Fruit fly (Drosophila melanogaster): ENCODE data around the gene sn.

Gene sn

DNA sequence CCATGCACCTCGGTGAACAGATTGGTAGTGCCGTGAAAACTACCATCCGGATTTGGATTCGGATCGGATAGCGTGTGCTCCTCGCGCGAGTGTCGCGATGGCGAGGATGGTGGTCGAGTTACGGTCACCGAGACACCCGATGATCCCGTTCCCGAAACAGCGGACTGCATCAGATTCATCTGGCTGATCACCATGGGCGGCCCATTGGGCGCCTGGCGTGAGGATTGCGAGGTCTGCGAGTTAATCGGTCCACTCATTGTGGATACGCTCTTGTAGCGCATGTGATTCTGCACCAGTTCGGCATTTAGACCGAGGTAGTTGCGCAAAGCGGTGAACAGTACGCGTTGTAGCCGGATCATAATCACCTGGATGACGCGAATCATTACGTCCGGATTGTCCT, at the start of gene sn:
Gene sn (plus strand): TSS at position 301 of the 400 bp plus-strand sequence.
- TF ChIP-seq achi (GFP tag; optimal IDR thresholded peaks at IDR 0.05) (no peak), svp (GFP tag) (peak; percentile 40)

DNA sequence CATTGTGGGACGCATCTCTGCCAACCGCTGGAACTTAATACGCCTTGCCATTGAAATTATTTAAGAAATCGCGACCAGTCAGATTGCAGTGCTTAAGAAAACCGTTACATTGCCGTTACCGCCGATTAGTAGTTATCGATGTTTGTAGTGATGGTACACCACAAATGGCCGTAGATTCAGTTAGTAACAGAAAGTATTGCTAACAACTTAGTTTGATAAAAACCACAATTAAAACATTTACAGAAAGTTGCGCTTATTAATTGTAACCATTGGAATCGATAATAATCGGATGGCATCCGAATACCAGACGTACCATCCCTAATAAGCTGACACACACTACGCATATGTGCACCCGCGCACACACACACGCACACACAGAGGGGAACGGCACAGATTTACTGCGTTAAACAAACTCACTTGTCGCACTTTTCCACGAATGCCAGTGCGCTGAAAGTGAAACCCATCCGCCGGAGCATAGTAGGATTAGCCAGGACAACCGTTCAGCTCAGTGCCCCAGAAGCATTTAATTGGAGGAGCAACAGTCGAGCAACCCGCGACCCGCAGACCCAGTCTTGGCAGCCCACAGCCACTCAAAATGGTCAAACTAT, 43.6 kb upstream of the sn start, which contains the start of the genes hdm and Ykt6:
Gene hdm (minus strand): TSS at position 51 of the 608 bp plus-strand sequence.
Gene Ykt6 (plus strand): TSS at position 329 of the 608 bp plus-strand sequence.
- no peak for TF ChIP-seq spab (GFP tag; optimal IDR thresholded peaks at IDR 0.05)
- no peak for TF ChIP-seq CG6276 (GFP tag; optimal IDR thresholded peaks at IDR 0.05)
- TF ChIP-seq CG4318 (GFP tag; optimal IDR thresholded peaks at IDR 0.05), result no peak
- TF ChIP-seq CG32006 (GFP tag; optimal IDR thresholded peaks at IDR 0.05), result no peak
- no peak for TF ChIP-seq salr (GFP tag; optimal IDR thresholded peaks at IDR 0.05)
- TF ChIP-seq Eip93F (GFP tag; optimal IDR thresholded peaks at IDR 0.05), result no peak
- TF ChIP-seq Lpt (GFP tag; optimal IDR thresholded peaks at IDR 0.05), result peak; percentile 27
- TF ChIP-seq Blimp-1 (GFP tag; optimal IDR thresholded peaks at IDR 0.05), result no peak
- peak; percentile 74 for TF ChIP-seq achi (GFP tag; optimal IDR thresholded peaks at IDR 0.05)
- TF ChIP-seq CG1621 (tag; optimal IDR thresholded peaks at IDR 0.05), result peak; percentile 57
- peak; percentile 77 for TF ChIP-seq fkh (GFP tag; optimal IDR thresholded peaks at IDR 0.05)
- TF ChIP-seq fd59A (GFP tag; optimal IDR thresholded peaks at IDR 0.05), result peak; percentile 28
- no peak for TF ChIP-seq Hr39 (GFP tag; optimal IDR thresholded peaks at IDR 0.05)
- TF ChIP-seq Ets96B (tag; optimal IDR thresholded peaks at IDR 0.05), result peak; percentile 62
- no peak for TF ChIP-seq pdm3 (GFP tag; optimal IDR thresholded peaks at IDR 0.05)
- peak; percentile 79 for TF ChIP-seq CG31627 (GFP tag; optimal IDR thresholded peaks at IDR 0.05)
- TF ChIP-seq CG6808 (GFP tag; optimal IDR thresholded peaks at IDR 0.05), result no peak
- TF ChIP-seq Met (GFP tag; optimal IDR thresholded peaks at IDR 0.05), result no peak
- no peak for TF ChIP-seq OdsH (GFP tag; optimal IDR thresholded peaks at IDR 0.05)
- no peak; the same call in 1 of the 3 replicates for TF ChIP-seq CG6163 (GFP tag; IDR thresholded peaks at IDR 0.05)
- no peak for TF ChIP-seq Smox (GFP tag; optimal IDR thresholded peaks at IDR 0.05)
- peak; percentile 45 for TF ChIP-seq CG8319 (GFP tag; optimal IDR thresholded peaks at IDR 0.05)
- TF ChIP-seq CG10631 (GFP tag; optimal IDR thresholded peaks at IDR 0.05), result peak; percentile 81
- no peak for TF ChIP-seq fd85E (GFP tag; optimal IDR thresholded peaks at IDR 0.05)
- no peak for TF ChIP-seq CG16779 (tag; optimal IDR thresholded peaks at IDR 0.05)
- peak; percentile 25 for TF ChIP-seq dsx (GFP tag; optimal IDR thresholded peaks at IDR 0.05; ENCODE audit: poor library complexity, severe bottlenecking)
- no peak for TF ChIP-seq Sox102F (GFP tag; optimal IDR thresholded peaks at IDR 0.05)
- TF ChIP-seq eg (GFP tag; IDR thresholded peaks at IDR 0.05), result no peak; the same call in 2 of the 3 replicates
- TF ChIP-seq dac (GFP tag; optimal IDR thresholded peaks at IDR 0.05), result no peak
- peak; percentile 45; the same call in 1 of the 2 replicates for TF ChIP-seq CG11294 (GFP tag; IDR thresholded peaks at IDR 0.05)
- peak; percentile 52; the same call in 1 of the 2 replicates for TF ChIP-seq CG15336 (GFP tag; IDR thresholded peaks at IDR 0.05)
- peak; percentile 85 for TF ChIP-seq svp (GFP tag)
- peak; percentile 55 for TF ChIP-seq net (GFP tag; optimal IDR thresholded peaks at IDR 0.05)
- TF ChIP-seq ss (GFP tag; optimal IDR thresholded peaks at IDR 0.05), result no peak
- peak; percentile 78 for TF ChIP-seq topi (GFP tag; optimal IDR thresholded peaks at IDR 0.05)
- TF ChIP-seq CG11762 (GFP tag; optimal IDR thresholded peaks at IDR 0.05; ENCODE audit: insufficient read depth), result peak; percentile 35
- no peak for TF ChIP-seq CG3919 (GFP tag; optimal IDR thresholded peaks at IDR 0.05)
- TF ChIP-seq Sox14 (GFP tag; optimal IDR thresholded peaks at IDR 0.05), result peak; percentile 73
- no peak for TF ChIP-seq Hr4 (GFP tag; optimal IDR thresholded peaks at IDR 0.05)
- TF ChIP-seq Eip78C (GFP tag), result peak; percentile 82
- peak; percentile 23 for TF ChIP-seq Hr38 (GFP tag; optimal IDR thresholded peaks at IDR 0.05)
- no peak for TF ChIP-seq CG6854 (GFP tag; optimal IDR thresholded peaks at IDR 0.05)
- peak; percentile 81 for TF ChIP-seq cyc (GFP tag; optimal IDR thresholded peaks at IDR 0.05)
- TF ChIP-seq vri (GFP tag; optimal IDR thresholded peaks at IDR 0.05), result no peak
- peak; percentile 64 for TF ChIP-seq CG3032 (tag; optimal IDR thresholded peaks at IDR 0.05)
- no peak for TF ChIP-seq CG9139 (GFP tag; optimal IDR thresholded peaks at IDR 0.05)
- TF ChIP-seq CG8632 (GFP tag; optimal IDR thresholded peaks at IDR 0.05), result no peak
- no peak for TF ChIP-seq Eip75B (GFP tag; optimal IDR thresholded peaks at IDR 0.05)
- peak; percentile 80 for TF ChIP-seq lz (GFP tag; optimal IDR thresholded peaks at IDR 0.05)
